Fruit fly (Drosophila melanogaster): ENCODE measurements around the gene Msp300.

Gene Msp300

dm6 chr2L:5070797-5071579 is 29.7 kb upstream of the Msp300 start, which contains the start of gene RpL37A (continued):
- peak in 1 of 2 experiments; percentile 77 for TF ChIP-seq Eip74EF (GFP tag; optimal IDR thresholded peaks at IDR 0.05)
- peak; percentile 70 for TF ChIP-seq CG1792 (GFP tag; optimal IDR thresholded peaks at IDR 0.05)
- TF ChIP-seq repo (GFP tag; optimal IDR thresholded peaks at IDR 0.05), result peak; percentile 86
- TF ChIP-seq CG31441 (GFP tag; IDR thresholded peaks at IDR 0.05), result peak; percentile 83
- TF ChIP-seq CG13424 (tag; optimal IDR thresholded peaks at IDR 0.05), result peak; percentile 28
- TF ChIP-seq tin (GFP tag; optimal IDR thresholded peaks at IDR 0.05), result peak; percentile 61
- TF ChIP-seq en (GFP tag; optimal IDR thresholded peaks at IDR 0.05), result peak; percentile 47
- peak; percentile 55 for TF ChIP-seq sim (GFP tag; IDR thresholded peaks at IDR 0.05)
- peak; percentile 72 for TF ChIP-seq CG7839 (tag; optimal IDR thresholded peaks at IDR 0.05)
- peak; percentile 88 for TF ChIP-seq HLHmδ (GFP tag; optimal IDR thresholded peaks at IDR 0.05)
- TF ChIP-seq CG6254 (GFP tag; optimal IDR thresholded peaks at IDR 0.05), result peak; percentile 73
- TF ChIP-seq CG4328 (GFP tag; optimal IDR thresholded peaks at IDR 0.05), result peak; percentile 86
- peak; percentile 81 for TF ChIP-seq nmo (GFP tag; optimal IDR thresholded peaks at IDR 0.05)
- TF ChIP-seq CG4707 (GFP tag; optimal IDR thresholded peaks at IDR 0.05), result peak; percentile 53
- peak; percentile 86 for TF ChIP-seq sqz (GFP tag; optimal IDR thresholded peaks at IDR 0.05)
- peak; percentile 64 for TF ChIP-seq CG7928 (GFP tag; optimal IDR thresholded peaks at IDR 0.05)
- TF ChIP-seq CG3847 (GFP tag; IDR thresholded peaks at IDR 0.05), result peak; percentile 77
- TF ChIP-seq CG12236 (GFP tag; optimal IDR thresholded peaks at IDR 0.05), result peak; percentile 43
- TF ChIP-seq CG43689 (GFP tag; IDR thresholded peaks at IDR 0.05), result peak; percentile 49
- peak; percentile 92 for TF ChIP-seq Fer1 (GFP tag; optimal IDR thresholded peaks at IDR 0.05)
- TF ChIP-seq h (optimal IDR thresholded peaks at IDR 0.05), result no peak
- no peak for TF ChIP-seq kay (GFP tag; optimal IDR thresholded peaks at IDR 0.05)
- no peak for TF ChIP-seq usp (GFP tag; optimal IDR thresholded peaks at IDR 0.05)
- peak; percentile 94 for TF ChIP-seq pzg (GFP tag; optimal IDR thresholded peaks at IDR 0.05)
- peak; percentile 91 for TF ChIP-seq CG15514 (GFP tag; optimal IDR thresholded peaks at IDR 0.05)
- TF ChIP-seq mirr (GFP tag; optimal IDR thresholded peaks at IDR 0.05), result peak; percentile 75
- TF ChIP-seq otp (GFP tag; IDR thresholded peaks at IDR 0.05), result peak; percentile 86
- TF ChIP-seq hbn (GFP tag; IDR thresholded peaks at IDR 0.05; ENCODE audit: partially characterized antibody), result peak; percentile 31; the same call in 1 of the 2 replicates
- peak; percentile 3 to 64 for TF ChIP-seq chif (GFP tag; optimal IDR thresholded peaks at IDR 0.05)
- TF ChIP-seq H2.0 (GFP tag; IDR thresholded peaks at IDR 0.05), result peak; percentile 58; the same call in 1 of the 2 replicates
- TF ChIP-seq shn (GFP tag; optimal IDR thresholded peaks at IDR 0.05), result peak; percentile 47
- peak; percentile 60 for TF ChIP-seq Antp (GFP tag; optimal IDR thresholded peaks at IDR 0.05)
- peak; percentile 96 for TF ChIP-seq CG7987 (GFP tag; optimal IDR thresholded peaks at IDR 0.05)
- TF ChIP-seq dati (GFP tag; IDR thresholded peaks at IDR 0.05), result 0 out of 2 replicates have a peak, but pooled peaks have one; percentile 21
- TF ChIP-seq lbe (GFP tag; optimal IDR thresholded peaks at IDR 0.05), result peak; percentile 39
- peak; percentile 61 for TF ChIP-seq HLH54F (GFP tag; optimal IDR thresholded peaks at IDR 0.05)
- TF ChIP-seq Dad (GFP tag; optimal IDR thresholded peaks at IDR 0.05), result peak; percentile 73
- TF ChIP-seq vnd (GFP tag; IDR thresholded peaks at IDR 0.05; ENCODE audit: partially characterized antibody), result no peak
- no peak for TF ChIP-seq zen2 (GFP tag; IDR thresholded peaks at IDR 0.05; ENCODE audit: partially characterized antibody)
- peak; percentile 83 for TF ChIP-seq CG13894 (tag; optimal IDR thresholded peaks at IDR 0.05)
- TF ChIP-seq CG14965 (GFP tag; optimal IDR thresholded peaks at IDR 0.05; ENCODE audit: borderline replicate concordance), result peak; percentile 68
- peak; percentile 69 for TF ChIP-seq CG18262 (tag; optimal IDR thresholded peaks at IDR 0.05)
- TF ChIP-seq slp2 (GFP tag; optimal IDR thresholded peaks at IDR 0.05), result peak; percentile 83
- TF ChIP-seq Med (GFP tag), result peak; percentile 99
- TF ChIP-seq cwo (GFP tag; optimal IDR thresholded peaks at IDR 0.05), result peak; percentile 54
- TF ChIP-seq so (GFP tag; IDR thresholded peaks at IDR 0.05), result peak; percentile 81; the same call in 2 of the 3 replicates
- peak; percentile 54; the same call in 1 of the 2 replicates for TF ChIP-seq gsb (GFP tag; IDR thresholded peaks at IDR 0.05)
- TF ChIP-seq hth (optimal IDR thresholded peaks at IDR 0.05), result no peak
- TF ChIP-seq HHEX (GFP tag; optimal IDR thresholded peaks at IDR 0.05), result peak; percentile 89

Measured in whole organism, embryonic.